Worm (Caenorhabditis elegans) whole organism, young adult: Measurements from ENCODE around the gene F37B12.1.

Experiments used
- B0035.1 ChIP-seq: sonication (generic microtip); optimal IDR thresholded peaks from 2 replicates; lab custom pipeline; 2016; ENCODE audit warnings: missing genetic modification characterization, mild to moderate bottlenecking, missing compliant biosample characterization, missing genotype, missing genetic modification reagents
- ZK185.1 ChIP-seq: sonication (generic microtip); optimal IDR thresholded peaks from 2 replicates; lab custom pipeline; 2016; ENCODE audit warnings: mild to moderate bottlenecking, missing genetic modification characterization, missing compliant biosample characterization; ENCODE audit not compliant: poor library complexity, severe bottlenecking
- ceh-58 ChIP-seq: fragments of 200-800 bp; sonication (Bioruptor generic); IDR thresholded peaks from 2 replicates; pipeline ENCODE4 v1.3.6; 2022; ENCODE audit warnings: missing genetic modification characterization, missing compliant biosample characterization
- nfya-1 ChIP-seq: sonication (generic microtip); optimal IDR thresholded peaks from 2 replicates; lab custom pipeline; 2017; ENCODE audit warnings: antibody characterized with exemption, missing compliant biosample characterization, missing genetic modification characterization, borderline replicate concordance; ENCODE audit not compliant: insufficient read depth
- nhr-27 ChIP-seq: fragments of 200-800 bp; sonication (Bioruptor generic); optimal IDR thresholded peaks from 2 replicates; lab custom pipeline; 2018; ENCODE audit warnings: mild to moderate bottlenecking, missing genetic modification characterization, moderate library complexity, missing compliant biosample characterization
- pha-4 ChIP-seq: fragments of 150-350 bp; sonication (generic microtip); optimal IDR thresholded peaks from 2 replicates; lab custom pipeline; 2014; ENCODE audit warnings: missing biosample characterization, missing genetic modification reagents, missing genetic modification characterization
- tlf-1 ChIP-seq: fragments of 200-800 bp; sonication (Bioruptor generic); optimal IDR thresholded peaks from 2 replicates; lab custom pipeline; 2018; ENCODE audit warnings: mild to moderate bottlenecking, missing genetic modification characterization, missing compliant biosample characterization
- unc-62 ChIP-seq: fragments of 150-350 bp; optimal IDR thresholded peaks from 2 replicates; lab custom pipeline; 2014; ENCODE audit warnings: missing biosample characterization, missing genetic modification reagents, missing genetic modification characterization
- zfh-2 ChIP-seq: fragments of 200-800 bp; sonication (Bioruptor generic); conservative IDR thresholded peaks from 2 replicates; pipeline ENCODE4 v1.3.6; 2022; ENCODE audit warnings: missing genetic modification reagents, missing genetic modification characterization, missing compliant biosample characterization
- ztf-28 ChIP-seq: fragments of 200-800 bp; sonication (Bioruptor generic); IDR thresholded peaks from 2 replicates; pipeline ENCODE4 v1.3.6; 2022; ENCODE audit warnings: missing genetic modification reagents, missing genetic modification characterization, missing compliant biosample characterization

- TF ChIP-seq nfya-1 (tag; lab: Kevin White, UChicago) (no peak), tlf-1 (no peak), ZK185.1 (tag; lab: Kevin White, UChicago) (no peak), pha-4 (tag; lab: Kevin White, UChicago) (no peak), unc-62 (GFP tag; lab: Kevin White, UChicago) (no peak), zfh-2 (GFP tag; lab: Robert Waterston, UW) (no peak), ztf-28 (GFP tag; lab: Robert Waterston, UW) (no peak), ceh-58 (no peak), B0035.1 (tag; lab: Kevin White, UChicago) (no peak), nhr-27 (tag; lab: Kevin White, UChicago) (no peak)
These were observed 43.7 kb upstream of the F37B12.1 start for ce11 chrII:9072769-9073168.
